Worm (Caenorhabditis elegans): ENCODE results near the gene ced-6.

The ced-6 gene

DNA sequence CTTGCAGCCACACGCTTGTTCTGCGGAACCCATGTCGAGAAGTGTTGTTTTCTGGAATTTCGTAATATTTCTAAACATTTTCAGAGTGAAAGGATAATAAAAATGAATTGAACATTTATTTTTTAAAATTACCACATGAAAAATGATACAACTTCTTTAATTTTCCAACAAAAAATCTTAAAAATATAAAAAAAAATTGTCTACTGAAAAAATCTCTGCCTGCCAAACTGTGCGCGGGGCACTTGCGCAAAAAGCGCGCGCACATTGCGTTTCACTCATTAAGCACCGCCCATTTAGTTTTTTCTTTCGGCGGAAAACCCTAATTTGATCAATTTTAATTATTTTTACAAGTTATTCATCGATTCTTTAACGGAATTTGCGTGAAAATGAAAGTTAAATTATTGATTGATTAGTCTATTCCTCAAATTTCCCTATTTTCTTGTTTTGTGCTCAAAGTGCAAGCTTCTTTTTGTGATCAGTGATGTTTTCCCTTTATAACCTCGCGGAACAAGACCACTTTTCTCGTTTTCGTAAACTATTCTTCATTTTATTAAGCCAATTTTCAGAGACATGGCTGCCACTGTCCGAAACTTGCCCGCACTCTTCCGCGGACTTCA, 40.6 kb upstream of the ced-6 start, which contains the start of the genes nmad-1 and hach-1 (continued):
- peak in 1 of 2 experiments; percentile 67 for TF ChIP-seq hif-1 (tag; optimal IDR thresholded peaks at IDR 0.05)
- peak; percentile 89 for TF ChIP-seq duxl-1 (tag; optimal IDR thresholded peaks at IDR 0.05; ENCODE audit: poor library complexity)
- TF ChIP-seq madf-5 (GFP tag; IDR thresholded peaks at IDR 0.05), result no peak
- TF ChIP-seq mes-2 (tag; optimal IDR thresholded peaks at IDR 0.05; ENCODE audit: poor library complexity, severe bottlenecking), result peak; percentile 95
- TF ChIP-seq ceh-82 (tag; optimal IDR thresholded peaks at IDR 0.05), result no peak
- TF ChIP-seq aha-1 (tag), result no peak
- TF ChIP-seq spr-3 (GFP tag; optimal IDR thresholded peaks at IDR 0.05), result no peak
- TF ChIP-seq mdl-1 (tag; optimal IDR thresholded peaks at IDR 0.05), result no peak
- TF ChIP-seq mxl-2 (GFP tag; conservative IDR thresholded peaks at IDR 0.05), result no peak
- TF ChIP-seq zip-2 (tag; optimal IDR thresholded peaks at IDR 0.05), result no peak
- TF ChIP-seq lim-7 (GFP tag; IDR thresholded peaks at IDR 0.05), result no peak
- peak; percentile 14 for TF ChIP-seq F10B5.3 (tag; optimal IDR thresholded peaks at IDR 0.05)
- TF ChIP-seq lin-38 (GFP tag; IDR thresholded peaks at IDR 0.05), result peak; percentile 79
- TF ChIP-seq pha-4 (GFP tag; IDR thresholded peaks at IDR 0.05), result peak; percentile 87
- TF ChIP-seq pha-4 (tag; optimal IDR thresholded peaks at IDR 0.05), result no peak
- no peak for TF ChIP-seq ZK337.2 (GFP tag; IDR thresholded peaks at IDR 0.05)
- TF ChIP-seq zfp-2 (tag; optimal IDR thresholded peaks at IDR 0.05), result peak; percentile 13
- peak; percentile 68 for TF ChIP-seq nhr-102 (tag; optimal IDR thresholded peaks at IDR 0.05)
- TF ChIP-seq unc-130 (GFP tag; optimal IDR thresholded peaks at IDR 0.05), result peak; percentile 53
- TF ChIP-seq nhr-111 (GFP tag; optimal IDR thresholded peaks at IDR 0.05), result no peak
- no peak for TF ChIP-seq zip-11 (GFP tag; IDR thresholded peaks at IDR 0.05)
- peak; percentile 42 for TF ChIP-seq nhr-10 (tag; optimal IDR thresholded peaks at IDR 0.05)
- TF ChIP-seq hlh-11 (tag; optimal IDR thresholded peaks at IDR 0.05), result peak; percentile 67
- peak; percentile 34 for TF ChIP-seq ceh-28 (tag; optimal IDR thresholded peaks at IDR 0.05)
- 0 out of 2 replicates have a peak, but pooled peaks have one; percentile 46 for TF ChIP-seq php-3 (GFP tag; IDR thresholded peaks at IDR 0.05)
- TF ChIP-seq sdz-12 (GFP tag; optimal IDR thresholded peaks at IDR 0.05), result no peak
- TF ChIP-seq nhr-237 (tag; optimal IDR thresholded peaks at IDR 0.05), result no peak
- TF ChIP-seq madf-9 (GFP tag; conservative IDR thresholded peaks at IDR 0.05), result 0 out of 2 replicates have a peak, but pooled peaks have one; percentile 34
- TF ChIP-seq jun-1 (tag; optimal IDR thresholded peaks at IDR 0.05), result no peak
- TF ChIP-seq nhr-77 (tag; optimal IDR thresholded peaks at IDR 0.05), result peak; percentile 14
- TF ChIP-seq unc-62 (GFP tag; optimal IDR thresholded peaks at IDR 0.05 in 1 of 2), result no peak
- no peak for TF ChIP-seq unc-62 (tag; optimal IDR thresholded peaks at IDR 0.05)
- TF ChIP-seq nhr-42 (GFP tag; IDR thresholded peaks at IDR 0.05), result 0 out of 2 replicates have a peak, but pooled peaks have one; percentile 46
- TF ChIP-seq nhr-41 (GFP tag; IDR thresholded peaks at IDR 0.05), result no peak
- TF ChIP-seq Y105C5A.15 (GFP tag; IDR thresholded peaks at IDR 0.05), result no peak
- TF ChIP-seq nhr-25 (tag; optimal IDR thresholded peaks at IDR 0.05; ENCODE audit: borderline replicate concordance, insufficient read depth), result no peak
- no peak for TF ChIP-seq unc-39 (tag; optimal IDR thresholded peaks at IDR 0.05)
- TF ChIP-seq set-16 (GFP tag; IDR thresholded peaks at IDR 0.05), result no peak
- TF ChIP-seq aly-2 (tag; optimal IDR thresholded peaks at IDR 0.05), result no peak
- TF ChIP-seq gei-8 (GFP tag; optimal IDR thresholded peaks at IDR 0.05), result no peak

DNA sequence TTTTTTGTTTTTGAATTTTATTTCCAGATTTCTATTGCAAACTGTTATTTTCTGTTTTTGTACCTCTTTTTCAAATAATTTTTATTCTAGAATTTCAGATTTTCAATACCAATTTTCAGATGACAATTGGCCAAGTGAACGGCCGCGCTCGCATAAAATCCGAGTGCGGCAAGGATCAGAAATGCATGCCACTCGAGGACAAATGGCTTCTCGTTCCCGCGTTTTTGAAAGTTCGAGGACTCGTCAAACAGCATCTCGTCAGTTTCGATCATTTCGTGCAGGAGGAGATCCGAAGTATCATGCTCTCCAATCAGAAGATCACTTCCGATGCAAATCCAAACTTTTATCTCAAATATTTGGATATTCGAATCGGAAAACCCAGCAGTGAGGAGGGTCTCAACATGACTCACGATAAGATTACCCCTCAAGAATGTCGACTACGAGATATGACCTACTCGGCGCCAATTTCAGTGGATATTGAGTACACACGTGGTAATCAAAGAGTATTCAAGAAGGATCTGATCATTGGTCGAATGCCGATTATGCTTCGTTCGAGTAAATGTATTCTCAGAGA, 38.2 kb upstream of the ced-6 start, which contains the start of gene rpc-2:
TSS of gene rpc-2 (plus strand) at position 120 of the 574 bp plus-strand sequence.
- TF ChIP-seq spr-1 (tag; optimal IDR thresholded peaks at IDR 0.05) (peak; percentile 24), lim-7 (GFP tag; IDR thresholded peaks at IDR 0.05) (peak; percentile 18; the same call in 1 of the 2 replicates), T26A8.4 (GFP tag; IDR thresholded peaks at IDR 0.05) (peak; percentile 52; the same call in 1 of the 2 replicates), dmd-8 (GFP tag; IDR thresholded peaks at IDR 0.05) (0 out of 2 replicates have a peak, but pooled peaks have one; percentile 51), daf-12 (tag; optimal IDR thresholded peaks at IDR 0.05) (no peak), Y75B8A.6 (GFP tag; IDR thresholded peaks at IDR 0.05) (peak; percentile 16; the same call in 1 of the 2 replicates), php-3 (GFP tag; IDR thresholded peaks at IDR 0.05) (peak; percentile 44; the same call in 1 of the 2 replicates), saeg-2 (GFP tag; IDR thresholded peaks at IDR 0.05) (no peak), tra-1 (GFP tag; IDR thresholded peaks at IDR 0.05) (peak; percentile 23; the same call in 1 of the 2 replicates), Y48G9A.11 (GFP tag; IDR thresholded peaks at IDR 0.05) (peak; percentile 19; the same call in 1 of the 2 replicates), ZK337.2 (GFP tag; IDR thresholded peaks at IDR 0.05) (no peak), zfp-2 (tag; optimal IDR thresholded peaks at IDR 0.05) (no peak), arid-1 (GFP tag; conservative IDR thresholded peaks at IDR 0.05) (peak; percentile 69; the same call in 1 of the 2 replicates), R02D3.7 (tag; optimal IDR thresholded peaks at IDR 0.05) (no peak), jun-1 (tag; optimal IDR thresholded peaks at IDR 0.05) (no peak), nhr-102 (tag; optimal IDR thresholded peaks at IDR 0.05) (peak; percentile 9)

Measured in whole organism, L4 larva.